Fruit fly (Drosophila melanogaster) whole organism, prepupa: Measurements from ENCODE around the gene Nt5a.

Experiments used
- Lpt ChIP-seq: fragments of 200-800 bp; sonication (Bioruptor generic); optimal IDR thresholded peaks from 3 replicates; lab custom pipeline; 2016; ENCODE audit warnings: missing biosample characterization, missing genetic modification characterization
- OdsH ChIP-seq: fragments of 200-800 bp; sonication (Bioruptor generic); optimal IDR thresholded peaks from 3 replicates; lab custom pipeline; 2016; ENCODE audit warnings: missing biosample characterization, missing genetic modification characterization
- dsx ChIP-seq: fragments of 200-800 bp; optimal IDR thresholded peaks from 3 replicates; lab custom pipeline; 2019; ENCODE audit warnings: missing biosample characterization, mild to moderate bottlenecking, missing genetic modification characterization, moderate library complexity; ENCODE audit not compliant: poor library complexity, severe bottlenecking

- no peak for TF ChIP-seq Lpt (GFP tag; lab: Kevin White, UChicago)
- TF ChIP-seq dsx (GFP tag; lab: Kevin White, UChicago): peak; percentile 37
- no peak for TF ChIP-seq OdsH (GFP tag; lab: Kevin White, UChicago)
Measured at dm6 chr3L:1318241-1318640, 11.0 kb upstream of the Nt5a start, which contains the start of gene Myo61F.
